Fruit fly (Drosophila melanogaster) whole organism, embryonic: ENCODE data around the gene CG5191.

ENCODE experiments used
- Antp ChIP-seq: fragments of 200-800 bp; sonication (Bioruptor generic); optimal IDR thresholded peaks from 3 replicates; lab custom pipeline; 2016; ENCODE audit warnings: missing biosample characterization, missing genetic modification characterization
- Asciz ChIP-seq: fragments of 200-800 bp; sonication (Bioruptor generic); optimal IDR thresholded peaks from 2 replicates; lab custom pipeline; 2017; ENCODE audit warnings: missing biosample characterization, mild to moderate bottlenecking, missing genetic modification characterization, missing genetic modification reagents
- Bdp1 ChIP-seq: fragments of 200-800 bp; sonication (Bioruptor generic); optimal IDR thresholded peaks from 3 replicates; lab custom pipeline; 2016; ENCODE audit warnings: missing biosample characterization, missing genetic modification characterization
- CG10321 ChIP-seq: fragments of 200-800 bp; sonication (Bioruptor generic); IDR thresholded peaks from 2 replicates; pipeline ENCODE4 v1.3.6; 2022; ENCODE audit warnings: missing biosample characterization, missing genetic modification characterization
- CG10366 ChIP-seq: fragments of 200-800 bp; sonication (Bioruptor generic); IDR thresholded peaks from 2 replicates; pipeline ENCODE4 v1.3.6; 2022; ENCODE audit warnings: missing biosample characterization, missing genetic modification characterization
- CG10654 ChIP-seq: fragments of 200-800 bp; sonication (Bioruptor generic); optimal IDR thresholded peaks from 2 replicates; lab custom pipeline; 2016; ENCODE audit warnings: missing biosample characterization, missing genetic modification characterization
- CG11696 ChIP-seq: fragments of 200-800 bp; sonication (Bioruptor generic); IDR thresholded peaks from 2 replicates; pipeline ENCODE4 v1.3.6; 2022; ENCODE audit warnings: missing biosample characterization, missing genetic modification characterization
- CG13775 ChIP-seq: fragments of 200-800 bp; sonication (Bioruptor generic); optimal IDR thresholded peaks from 3 replicates; lab custom pipeline; 2017; ENCODE audit warnings: missing biosample characterization, mild to moderate bottlenecking, missing genetic modification characterization
- CG18011 ChIP-seq: fragments of 200-800 bp; sonication (Bioruptor generic); optimal IDR thresholded peaks from 2 replicates; lab custom pipeline; 2017; ENCODE audit warnings: missing biosample characterization, missing genetic modification characterization, mild to moderate bottlenecking, moderate library complexity, missing genotype
- CG18262 ChIP-seq: fragments of 200-800 bp; optimal IDR thresholded peaks from 3 replicates; lab custom pipeline; 2019; ENCODE audit warnings: missing biosample characterization, mild to moderate bottlenecking, missing genetic modification characterization, moderate library complexity
- CG30431 ChIP-seq: fragments of 200-800 bp; sonication (Bioruptor generic); optimal IDR thresholded peaks from 2 replicates; lab custom pipeline; 2017; ENCODE audit warnings: missing biosample characterization, missing genetic modification characterization
- CG4360 ChIP-seq: fragments of 200-800 bp; sonication (Bioruptor generic); IDR thresholded peaks from 2 replicates; pipeline ENCODE4 v1.3.6; 2022; ENCODE audit warnings: missing biosample characterization, missing genetic modification characterization
- CG4404 ChIP-seq: fragments of 200-800 bp; sonication (Bioruptor generic); IDR thresholded peaks from 2 replicates; pipeline ENCODE4 v1.3.6; 2022; ENCODE audit warnings: missing biosample characterization, missing genetic modification characterization
- CG4707 ChIP-seq: fragments of 200-800 bp; sonication (Bioruptor generic); optimal IDR thresholded peaks from 2 replicates; lab custom pipeline; 2018; ENCODE audit warnings: missing biosample characterization, mild to moderate bottlenecking, missing genetic modification characterization, moderate library complexity
- CG4820 ChIP-seq: fragments of 200-800 bp; sonication (Bioruptor generic); optimal IDR thresholded peaks from 3 replicates; lab custom pipeline; 2016; ENCODE audit warnings: missing biosample characterization, missing genetic modification characterization
- CG6175 ChIP-seq: fragments of 200-800 bp; sonication (Bioruptor generic); IDR thresholded peaks from 3 replicates; pipeline ENCODE4 v1.3.6; 2022; ENCODE audit warnings: missing biosample characterization, missing genetic modification characterization
- CG8281 ChIP-seq: fragments of 200-800 bp; sonication (Bioruptor generic); optimal IDR thresholded peaks from 2 replicates; lab custom pipeline; 2018; ENCODE audit warnings: missing biosample characterization, mild to moderate bottlenecking, missing genetic modification characterization, moderate library complexity
- CG8388 ChIP-seq: fragments of 200-800 bp; sonication (Bioruptor generic); optimal IDR thresholded peaks from 2 replicates; lab custom pipeline; 2019; ENCODE audit warnings: missing biosample characterization, mild to moderate bottlenecking, missing genetic modification characterization, moderate library complexity
- CG8478 ChIP-seq: fragments of >200 bp; optimal IDR thresholded peaks from 2 replicates; lab custom pipeline; 2018
- CG8765 ChIP-seq: fragments of 200-800 bp; sonication (Bioruptor generic); IDR thresholded peaks from 2 replicates; pipeline ENCODE4 v1.3.6; 2022; ENCODE audit warnings: missing biosample characterization, missing genetic modification characterization
- CG8924 ChIP-seq: fragments of 200-800 bp; optimal IDR thresholded peaks from 3 replicates; lab custom pipeline; 2019; ENCODE audit warnings: missing biosample characterization, mild to moderate bottlenecking, missing genetic modification characterization, moderate library complexity
- HLH54F ChIP-seq: fragments of 200-800 bp; sonication (Bioruptor generic); optimal IDR thresholded peaks from 3 replicates; lab custom pipeline; 2016; ENCODE audit warnings: missing biosample characterization, missing genetic modification characterization
- Hmr ChIP-seq: fragments of 200-800 bp; sonication (Bioruptor generic); optimal IDR thresholded peaks from 3 replicates; lab custom pipeline; 2017; ENCODE audit warnings: mild to moderate bottlenecking, missing biosample characterization, missing genetic modification reagents, missing genetic modification characterization
- Hr78 ChIP-seq, 2 experiments: fragments of 200-800 bp in 1 of 2; fragments of >200 bp in 1 of 2; sonication (Bioruptor generic) in 1 of 2; optimal IDR thresholded peaks; 2 replicates each; lab custom pipeline; 2017 to 2019; ENCODE audit warnings: missing biosample characterization in 2 of 2, missing genetic modification characterization in 2 of 2, mild to moderate bottlenecking in 1 of 2, moderate library complexity in 1 of 2
- Lhr ChIP-seq: fragments of 200-800 bp; sonication (Bioruptor generic); optimal IDR thresholded peaks from 3 replicates; lab custom pipeline; 2017; ENCODE audit warnings: mild to moderate bottlenecking, missing biosample characterization, missing genetic modification reagents, missing genetic modification characterization
- Med ChIP-seq: fragments of 200-800 bp; sonication (Bioruptor generic); peaks from one replicate; lab custom pipeline; 2016; ENCODE audit warnings: missing biosample characterization, missing genetic modification characterization, mild to moderate bottlenecking, inconsistent platforms, moderate library complexity
- NC2β ChIP-seq: fragments of 200-800 bp; sonication (Bioruptor generic); optimal IDR thresholded peaks from 2 replicates; lab custom pipeline; 2016; ENCODE audit warnings: missing biosample characterization, missing genetic modification characterization
- Neu2 ChIP-seq: fragments of 200-800 bp; sonication (Bioruptor generic); optimal IDR thresholded peaks from 3 replicates; lab custom pipeline; 2016; ENCODE audit warnings: missing biosample characterization, missing genetic modification characterization, borderline replicate concordance
- Oaz ChIP-seq: fragments of 200-800 bp; sonication (Bioruptor generic); IDR thresholded peaks from 2 replicates; pipeline ENCODE4 v1.3.6; 2022; ENCODE audit warnings: missing biosample characterization, missing genetic modification characterization
- Poxn ChIP-seq: fragments of 200-800 bp; sonication (Bioruptor generic); IDR thresholded peaks from 2 replicates; pipeline ENCODE4 v1.3.6; 2022; ENCODE audit warnings: missing biosample characterization, missing genetic modification characterization
- Side ChIP-seq: fragments of 200-800 bp; sonication (Bioruptor generic); optimal IDR thresholded peaks from 2 replicates; lab custom pipeline; 2016; ENCODE audit warnings: missing biosample characterization, missing genetic modification characterization
- Xrp1 ChIP-seq: fragments of 200-800 bp; sonication (Bioruptor generic); IDR thresholded peaks from 2 replicates; pipeline ENCODE4 v1.3.6; 2022; ENCODE audit warnings: missing biosample characterization, missing genetic modification characterization
- bbx ChIP-seq: fragments of 200-800 bp; sonication (Bioruptor generic); IDR thresholded peaks from 2 replicates; pipeline ENCODE4 v1.3.6; 2022; ENCODE audit warnings: missing biosample characterization, missing genetic modification characterization; ENCODE audit not compliant: partially characterized antibody
- bsh ChIP-seq, 2 experiments: fragments of 200-800 bp; sonication (Bioruptor generic); optimal IDR thresholded peaks; 2 replicates each; lab custom pipeline; 2017 to 2018; ENCODE audit warnings: mild to moderate bottlenecking in 2 of 2, missing biosample characterization in 2 of 2, missing genetic modification characterization in 2 of 2, moderate library complexity in 1 of 2
- cg ChIP-seq: fragments of 200-800 bp; sonication (Bioruptor generic); optimal IDR thresholded peaks from 3 replicates; lab custom pipeline; 2019; ENCODE audit warnings: missing biosample characterization, mild to moderate bottlenecking, missing genetic modification characterization, moderate library complexity
- danr ChIP-seq: fragments of 200-800 bp; sonication (Bioruptor generic); IDR thresholded peaks from 2 replicates; pipeline ENCODE4 v1.3.6; 2022; ENCODE audit warnings: missing biosample characterization, missing genetic modification characterization
- ewg ChIP-seq: fragments of 200-800 bp; sonication (Bioruptor generic); optimal IDR thresholded peaks from 3 replicates; lab custom pipeline; 2017; ENCODE audit warnings: mild to moderate bottlenecking, missing biosample characterization, missing genetic modification reagents, missing genetic modification characterization
- gcm2 ChIP-seq: fragments of 200-800 bp; sonication (Bioruptor generic); optimal IDR thresholded peaks from 2 replicates; lab custom pipeline; 2016; ENCODE audit warnings: missing biosample characterization, missing genetic modification characterization
- inv ChIP-seq: fragments of 200-800 bp; sonication (Bioruptor generic); IDR thresholded peaks from 2 replicates; pipeline ENCODE4 v1.3.6; 2022; ENCODE audit warnings: missing biosample characterization, missing genetic modification characterization; ENCODE audit not compliant: partially characterized antibody
- pho ChIP-seq: fragments of 200-800 bp; sonication (Bioruptor generic); optimal IDR thresholded peaks from 2 replicates; lab custom pipeline; 2016; ENCODE audit warnings: missing biosample characterization, missing genetic modification characterization
- pum ChIP-seq: fragments of 200-800 bp; sonication (Bioruptor generic); optimal IDR thresholded peaks from 2 replicates; lab custom pipeline; 2016; ENCODE audit warnings: missing biosample characterization, missing genetic modification characterization
- stc ChIP-seq: fragments of 200-800 bp; sonication (Bioruptor generic); IDR thresholded peaks from 2 replicates; pipeline ENCODE4 v1.3.6; 2022; ENCODE audit warnings: missing biosample characterization, missing genetic modification characterization
- sug ChIP-seq: fragments of 200-800 bp; optimal IDR thresholded peaks from 2 replicates; lab custom pipeline; 2019; ENCODE audit warnings: missing biosample characterization, mild to moderate bottlenecking, missing genetic modification characterization, moderate library complexity
- toy ChIP-seq: fragments of 200-800 bp; sonication (Bioruptor generic); IDR thresholded peaks from 2 replicates; pipeline ENCODE4 v1.3.6; 2022; ENCODE audit warnings: missing biosample characterization, missing genetic modification characterization
- twi ChIP-seq: fragments of 200-800 bp; optimal IDR thresholded peaks from 2 replicates; lab custom pipeline; 2019; ENCODE audit warnings: missing biosample characterization, mild to moderate bottlenecking, missing genetic modification characterization, moderate library complexity
- tx ChIP-seq: fragments of 200-800 bp; sonication (Bioruptor generic); optimal IDR thresholded peaks from 2 replicates; lab custom pipeline; 2016; ENCODE audit warnings: missing biosample characterization, missing genetic modification characterization
- z ChIP-seq: fragments of 200-800 bp; sonication (Bioruptor generic); IDR thresholded peaks from 3 replicates; pipeline ENCODE4 v1.3.6; 2022; ENCODE audit warnings: missing biosample characterization, missing genetic modification characterization
- zen2 ChIP-seq: fragments of 200-800 bp; sonication (Bioruptor generic); IDR thresholded peaks from 3 replicates; pipeline ENCODE4 v1.3.6; 2022; ENCODE audit warnings: missing biosample characterization, missing genetic modification characterization; ENCODE audit not compliant: partially characterized antibody
- zf30C ChIP-seq: fragments of 200-800 bp; sonication (Bioruptor generic); optimal IDR thresholded peaks from 3 replicates; lab custom pipeline; 2018; ENCODE audit warnings: missing biosample characterization, mild to moderate bottlenecking, missing genetic modification characterization

CG5191 gene

DNA sequence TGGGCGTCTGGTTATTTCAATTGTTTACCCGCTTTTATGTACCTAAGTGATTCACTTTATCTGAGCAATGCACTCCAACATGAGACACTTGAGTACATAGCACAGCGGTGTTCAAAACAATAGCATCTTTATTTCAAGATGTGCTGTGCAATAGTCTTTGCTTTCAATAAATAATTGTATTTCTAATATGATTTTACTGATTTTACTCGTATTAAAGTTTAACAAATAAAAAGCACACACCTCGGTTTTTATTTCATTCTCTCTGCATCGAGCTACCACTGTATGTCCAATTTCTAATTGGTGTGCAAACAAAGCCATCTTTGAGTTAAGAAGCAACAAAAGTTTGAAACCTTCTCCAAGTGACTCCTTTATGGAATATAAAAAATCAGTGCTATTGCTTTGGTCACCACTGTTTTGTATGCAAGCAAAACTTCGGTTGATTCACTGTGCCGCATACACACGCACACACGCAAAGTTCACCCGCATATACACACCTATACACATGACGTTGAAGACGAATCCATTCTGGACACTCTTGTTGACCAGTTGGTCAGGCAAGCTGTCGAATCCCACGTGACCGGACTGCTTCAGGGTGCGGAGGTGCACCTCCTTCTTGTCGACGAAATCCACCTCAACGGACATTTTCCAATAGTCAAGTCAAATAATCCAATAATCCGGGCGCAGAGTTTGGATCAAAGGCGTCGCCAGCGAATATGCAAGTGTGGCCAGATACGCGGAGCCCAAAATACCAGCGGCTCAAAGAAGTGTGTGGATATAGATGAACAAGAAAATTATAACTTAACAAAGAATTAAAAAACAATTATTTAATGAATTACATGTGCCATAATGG lies 27.2 kb downstream of the CG5191 start, which contains the start of gene Septin2:
Gene Septin2 (minus strand): TSS at position 727 of the 850 bp plus-strand sequence.
- TF ChIP-seq inv (GFP tag; lab: Robert Waterston, UW) = no peak
- TF ChIP-seq sug (tag; lab: Kevin White, UChicago) = peak; percentile 23
- TF ChIP-seq bbx (GFP tag; lab: Robert Waterston, UW) = no peak
- peak; percentile 68 for TF ChIP-seq Hmr (GFP tag; lab: Kevin White, UChicago)
- TF ChIP-seq CG8765 (GFP tag; lab: Robert Waterston, UW) = peak; percentile 7; the same call in 1 of the 2 replicates
- TF ChIP-seq CG13775 (GFP tag; lab: Kevin White, UChicago) = peak; percentile 75
- TF ChIP-seq twi (tag; lab: Kevin White, UChicago) = peak; percentile 27
- TF ChIP-seq Hr78 (GFP tag; optimal IDR thresholded peaks at IDR 0.05; lab: Kevin White, UChicago) = peak in 1 of 2 experiments; percentile 62
- peak; percentile 25 for TF ChIP-seq Antp (GFP tag; lab: Kevin White, UChicago)
- TF ChIP-seq CG18262 = peak; percentile 91
- peak; percentile 56 for TF ChIP-seq pum (GFP tag; lab: Kevin White, UChicago)
- peak; percentile 46 for TF ChIP-seq pho
- TF ChIP-seq CG4820 (GFP tag; lab: Kevin White, UChicago) = peak; percentile 82
- no peak for TF ChIP-seq zf30C (GFP tag; lab: Kevin White, UChicago)
- TF ChIP-seq CG4404 (GFP tag; lab: Robert Waterston, UW) = peak; percentile 38
- TF ChIP-seq CG18011 (GFP tag; lab: Kevin White, UChicago) = peak; percentile 31
- no peak for TF ChIP-seq toy (GFP tag; lab: Robert Waterston, UW)
- peak; percentile 47 for TF ChIP-seq tx (GFP tag; lab: Kevin White, UChicago)
- no peak for TF ChIP-seq gcm2 (GFP tag; lab: Kevin White, UChicago)
- TF ChIP-seq CG10654 (GFP tag; lab: Kevin White, UChicago) = peak; percentile 63
- peak; percentile 35 for TF ChIP-seq CG4707 (GFP tag; lab: Kevin White, UChicago)
- TF ChIP-seq Lhr (GFP tag; lab: Kevin White, UChicago) = peak; percentile 70
- TF ChIP-seq CG6175 (GFP tag; lab: Robert Waterston, UW) = no peak
- peak; percentile 47; the same call in 1 of the 2 replicates for TF ChIP-seq CG10321 (GFP tag; lab: Robert Waterston, UW)
- no peak; the same call in 2 of the 3 replicates for TF ChIP-seq zen2 (GFP tag; lab: Robert Waterston, UW)
- TF ChIP-seq bsh (GFP tag; optimal IDR thresholded peaks at IDR 0.05; lab: Kevin White, UChicago) = peak; percentile 79
- TF ChIP-seq CG4360 (GFP tag; lab: Robert Waterston, UW) = 0 out of 2 replicates have a peak, but pooled peaks have one; percentile 22
- peak; percentile 44 for TF ChIP-seq Bdp1 (GFP tag; lab: Kevin White, UChicago)
- TF ChIP-seq CG8388 (GFP tag; lab: Kevin White, UChicago) = peak; percentile 81
- TF ChIP-seq Asciz = peak; percentile 94
- TF ChIP-seq NC2β (GFP tag; lab: Kevin White, UChicago) = peak; percentile 64
- TF ChIP-seq HLH54F (GFP tag; lab: Kevin White, UChicago) = peak; percentile 50
- peak; percentile 53 for TF ChIP-seq CG8281
- TF ChIP-seq CG11696 (GFP tag; lab: Robert Waterston, UW) = peak; percentile 94
- peak; percentile 44; the same call in 1 of the 2 replicates for TF ChIP-seq danr (GFP tag; lab: Robert Waterston, UW)
- TF ChIP-seq Side (GFP tag; lab: Kevin White, UChicago) = peak; percentile 58
- peak; percentile 86 for TF ChIP-seq Med
- TF ChIP-seq ewg (GFP tag; lab: Kevin White, UChicago) = peak; percentile 70
- no peak for TF ChIP-seq Poxn
- peak; percentile 86 for TF ChIP-seq CG8924
- TF ChIP-seq CG8478 (lab: Kevin White, UChicago) = peak; percentile 76
- peak; percentile 71 for TF ChIP-seq stc (GFP tag; lab: Robert Waterston, UW)
- TF ChIP-seq CG10366 (GFP tag; lab: Robert Waterston, UW) = peak; percentile 49; the same call in 1 of the 2 replicates
- peak; percentile 88 for TF ChIP-seq cg (GFP tag; lab: Kevin White, UChicago)
- TF ChIP-seq CG30431 (GFP tag; lab: Kevin White, UChicago) = peak; percentile 64
- no peak for TF ChIP-seq z (GFP tag; lab: Robert Waterston, UW)
- peak; percentile 75 for TF ChIP-seq Xrp1
- TF ChIP-seq Oaz (GFP tag; lab: Robert Waterston, UW) = no peak
- no peak for TF ChIP-seq Neu2 (GFP tag; lab: Kevin White, UChicago)
